Fruit fly (Drosophila melanogaster): ENCODE data around the gene CG46525.

Gene CG46525

dm6 chr3L:17497969-17498368, 22.9 kb downstream of the CG46525 start:
- TF ChIP-seq CG3726 (GFP tag; IDR thresholded peaks at IDR 0.05) (no peak), CG16779 (GFP tag; IDR thresholded peaks at IDR 0.05) (no peak), CG32767 (GFP tag; IDR thresholded peaks at IDR 0.05) (no peak), sens (GFP tag) (peak; percentile 59), fd3F (GFP tag; optimal IDR thresholded peaks at IDR 0.05) (no peak), Drgx (GFP tag; IDR thresholded peaks at IDR 0.05) (peak; percentile 76), ap (GFP tag; IDR thresholded peaks at IDR 0.05) (no peak), sr (GFP tag; IDR thresholded peaks at IDR 0.05) (0 out of 3 replicates have a peak, but pooled peaks have one; percentile 29), CG1024 (GFP tag; IDR thresholded peaks at IDR 0.05) (no peak), Lhr (GFP tag; optimal IDR thresholded peaks at IDR 0.05) (no peak), BtbVII (GFP tag; optimal IDR thresholded peaks at IDR 0.05) (no peak), da (GFP tag; optimal IDR thresholded peaks at IDR 0.05) (no peak), ham (GFP tag; IDR thresholded peaks at IDR 0.05) (no peak), CG4617 (GFP tag; optimal IDR thresholded peaks at IDR 0.05; ENCODE audit: borderline replicate concordance) (no peak), cg (GFP tag; optimal IDR thresholded peaks at IDR 0.05) (no peak), ro (GFP tag; IDR thresholded peaks at IDR 0.05) (no peak), Ptx1 (GFP tag; IDR thresholded peaks at IDR 0.05) (peak; percentile 17; the same call in 1 of the 2 replicates), unpg (GFP tag; optimal IDR thresholded peaks at IDR 0.05) (no peak), zfh1 (GFP tag; IDR thresholded peaks at IDR 0.05) (no peak), CG11560 (tag; IDR thresholded peaks at IDR 0.05) (no peak), row (GFP tag; IDR thresholded peaks at IDR 0.05) (peak; percentile 24; the same call in 2 of the 3 replicates), CG32532 (GFP tag; IDR thresholded peaks at IDR 0.05) (no peak), ci (GFP tag; IDR thresholded peaks at IDR 0.05) (0 out of 3 replicates have a peak, but pooled peaks have one; percentile 28), repo (GFP tag; optimal IDR thresholded peaks at IDR 0.05) (no peak), CoRest (tag; optimal IDR thresholded peaks at IDR 0.05) (no peak), CG9437 (GFP tag; optimal IDR thresholded peaks at IDR 0.05) (no peak), CG6272 (GFP tag; IDR thresholded peaks at IDR 0.05) (no peak), ara (GFP tag; IDR thresholded peaks at IDR 0.05) (0 out of 2 replicates have a peak, but pooled peaks have one; percentile 8), CG31441 (GFP tag; IDR thresholded peaks at IDR 0.05) (no peak), chm (GFP tag; IDR thresholded peaks at IDR 0.05) (no peak), CG13287 (GFP tag; IDR thresholded peaks at IDR 0.05; ENCODE audit: partially characterized antibody) (no peak), kni (GFP tag; optimal IDR thresholded peaks at IDR 0.05) (no peak), CG9609 (GFP tag; optimal IDR thresholded peaks at IDR 0.05) (no peak), Blimp-1 (GFP tag; optimal IDR thresholded peaks at IDR 0.05) (peak; percentile 53), Mes4 (GFP tag; optimal IDR thresholded peaks at IDR 0.05) (no peak), grau (tag; optimal IDR thresholded peaks at IDR 0.05) (peak; percentile 65), nerfin-2 (GFP tag; IDR thresholded peaks at IDR 0.05; ENCODE audit: partially characterized antibody) (no peak)

dm6 chr3L:17498952-17499710, 24.1 kb downstream of the CG46525 start:
- TF ChIP-seq CG7372 (GFP tag; IDR thresholded peaks at IDR 0.05) (peak; percentile 58; the same call in 1 of the 2 replicates), salm (tag; optimal IDR thresholded peaks at IDR 0.05) (no peak), B-H1 (GFP tag; IDR thresholded peaks at IDR 0.05) (no peak), cg (GFP tag; optimal IDR thresholded peaks at IDR 0.05) (peak; percentile 15), CG1832 (GFP tag; optimal IDR thresholded peaks at IDR 0.05) (no peak), CG17802 (tag; optimal IDR thresholded peaks at IDR 0.05) (no peak), GATAe (GFP tag; conservative IDR thresholded peaks at IDR 0.05) (no peak), ken (GFP tag; IDR thresholded peaks at IDR 0.05) (no peak)
